Worm (Caenorhabditis elegans) whole organism, L4 larva: Measurements from ENCODE around the gene T24E12.10.

Experiments used
- D1046.2 ChIP-seq: fragments of 200-800 bp; sonication (Bioruptor generic); IDR thresholded peaks from 2 replicates; pipeline ENCODE4 v1.3.6; 2022; ENCODE audit warnings: missing genetic modification characterization, missing compliant biosample characterization
- F10B5.3 ChIP-seq: sonication (generic microtip); optimal IDR thresholded peaks from 2 replicates; lab custom pipeline; 2016; ENCODE audit warnings: mild to moderate bottlenecking, missing genetic modification characterization, missing compliant biosample characterization
- F37D6.2 ChIP-seq: sonication (generic microtip); optimal IDR thresholded peaks from 2 replicates; lab custom pipeline; 2016; ENCODE audit warnings: mild to moderate bottlenecking, missing genetic modification characterization, missing compliant biosample characterization
- R02D3.7 ChIP-seq: fragments of 150-350 bp; sonication (generic microtip); optimal IDR thresholded peaks from 3 replicates; lab custom pipeline; 2014; ENCODE audit warnings: missing biosample characterization, missing genetic modification characterization
- T26A8.4 ChIP-seq: fragments of 200-800 bp; sonication (Bioruptor generic); IDR thresholded peaks from 2 replicates; pipeline ENCODE4 v1.3.6; 2022; ENCODE audit warnings: missing genetic modification characterization, missing compliant biosample characterization
- Y48G9A.11 ChIP-seq: fragments of 200-800 bp; sonication (Bioruptor generic); IDR thresholded peaks from 2 replicates; pipeline ENCODE4 v1.3.6; 2022; ENCODE audit warnings: missing genetic modification reagents, missing genetic modification characterization, missing compliant biosample characterization
- Y5F2A.4 ChIP-seq: fragments of 200-800 bp; sonication (Bioruptor generic); optimal IDR thresholded peaks from 2 replicates; lab custom pipeline; 2018; ENCODE audit warnings: mild to moderate bottlenecking, missing genetic modification characterization, missing compliant biosample characterization
- ZK337.2 ChIP-seq: fragments of 200-800 bp; sonication (Bioruptor generic); IDR thresholded peaks from 2 replicates; pipeline ENCODE4 v1.3.6; 2022; ENCODE audit warnings: missing genetic modification reagents, missing genetic modification characterization, missing compliant biosample characterization
- aha-1 ChIP-seq: fragments of 150-350 bp; peaks from one replicate; lab custom pipeline; 2014; ENCODE audit warnings: missing biosample characterization, missing genetic modification characterization
- aly-2 ChIP-seq: sonication (generic microtip); optimal IDR thresholded peaks from 2 replicates; lab custom pipeline; 2018; ENCODE audit warnings: missing biosample characterization, missing genetic modification characterization
- arid-1 ChIP-seq: fragments of 200-800 bp; sonication (Bioruptor generic); conservative IDR thresholded peaks from 2 replicates; pipeline ENCODE4 v1.3.6; 2022; ENCODE audit warnings: missing genetic modification reagents, missing genetic modification characterization, missing compliant biosample characterization
- ceh-32 ChIP-seq: sonication (generic microtip); optimal IDR thresholded peaks from 2 replicates; lab custom pipeline; 2016; ENCODE audit warnings: mild to moderate bottlenecking, missing genetic modification characterization, missing compliant biosample characterization; ENCODE audit not compliant: poor library complexity
- ceh-44 ChIP-seq: fragments of 200-800 bp; sonication (Bioruptor generic); IDR thresholded peaks from 2 replicates; pipeline ENCODE4 v1.3.6; 2022; ENCODE audit warnings: missing genetic modification reagents, missing genetic modification characterization, missing compliant biosample characterization
- ceh-62 ChIP-seq: sonication (generic microtip); optimal IDR thresholded peaks from 2 replicates; lab custom pipeline; 2017; ENCODE audit warnings: missing biosample characterization, missing genetic modification characterization
- cey-2 ChIP-seq: sonication (generic microtip); optimal IDR thresholded peaks from 3 replicates; lab custom pipeline; 2017; ENCODE audit warnings: missing genetic modification characterization, mild to moderate bottlenecking, missing compliant biosample characterization, antibody characterized with exemption, borderline replicate concordance; ENCODE audit not compliant: insufficient read depth
- daf-19 ChIP-seq: fragments of 200-800 bp; sonication (Bioruptor generic); conservative IDR thresholded peaks from 2 replicates; pipeline ENCODE4 v1.3.6; 2022; ENCODE audit warnings: missing genetic modification characterization, missing compliant biosample characterization
- dmd-6 ChIP-seq: fragments of 200-800 bp; sonication (Bioruptor generic); IDR thresholded peaks from 2 replicates; pipeline ENCODE4 v1.3.6; 2022; ENCODE audit warnings: missing genetic modification reagents, missing genetic modification characterization, missing compliant biosample characterization
- dmd-8 ChIP-seq: fragments of 200-800 bp; sonication (Bioruptor generic); IDR thresholded peaks from 2 replicates; pipeline ENCODE4 v1.3.6; 2022; ENCODE audit warnings: missing genetic modification characterization, missing compliant biosample characterization
- dpl-1 ChIP-seq: fragments of 150-350 bp; optimal IDR thresholded peaks from 2 replicates; lab custom pipeline; 2014; ENCODE audit warnings: missing biosample characterization, missing genetic modification reagents, missing genetic modification characterization
- egl-27 ChIP-seq: sonication (generic microtip); optimal IDR thresholded peaks from 3 replicates; lab custom pipeline; 2017; ENCODE audit warnings: missing biosample characterization, missing genetic modification reagents, missing genetic modification characterization
- egl-43 ChIP-seq: fragments of 200-800 bp; sonication (Bioruptor generic); IDR thresholded peaks from 2 replicates; pipeline ENCODE4 v1.3.6; 2022; ENCODE audit warnings: missing genetic modification reagents, missing genetic modification characterization, missing compliant biosample characterization
- gei-8 ChIP-seq: fragments of 200-800 bp; sonication (Bioruptor generic); optimal IDR thresholded peaks from 2 replicates; lab custom pipeline; 2018; ENCODE audit warnings: mild to moderate bottlenecking, missing genetic modification characterization, missing compliant biosample characterization
- hif-1 ChIP-seq, 2 experiments: sonication (generic microtip); optimal IDR thresholded peaks; 2 replicates each; lab custom pipeline; 2016 to 2017; ENCODE audit warnings: missing compliant biosample characterization in 2 of 2, missing genetic modification characterization in 2 of 2, missing genetic modification reagents in 2 of 2, missing genotype in 2 of 2, mild to moderate bottlenecking in 1 of 2
- hlh-11 ChIP-seq: fragments of 200-800 bp; sonication (Bioruptor generic); optimal IDR thresholded peaks from 2 replicates; lab custom pipeline; 2018; ENCODE audit warnings: mild to moderate bottlenecking, missing genetic modification characterization, missing compliant biosample characterization
- lin-13 ChIP-seq: fragments of 150-350 bp; optimal IDR thresholded peaks from 2 replicates; lab custom pipeline; 2014; ENCODE audit warnings: missing biosample characterization, missing genetic modification reagents, missing genetic modification characterization
- lin-15B ChIP-seq: fragments of 150-350 bp; sonication (generic microtip); optimal IDR thresholded peaks from 3 replicates; lab custom pipeline; 2014; ENCODE audit warnings: missing biosample characterization, missing genetic modification characterization
- lin-39 ChIP-seq: fragments of 150-350 bp; optimal IDR thresholded peaks from 2 replicates; lab custom pipeline; 2014; ENCODE audit warnings: missing biosample characterization, missing genetic modification reagents, missing genetic modification characterization
- lir-3 ChIP-seq: sonication (generic microtip); optimal IDR thresholded peaks from 2 replicates; lab custom pipeline; 2016; ENCODE audit warnings: mild to moderate bottlenecking, missing genetic modification characterization, missing compliant biosample characterization
- lsy-2 ChIP-seq, 2 experiments: fragments of 150-350 bp in 1 of 2; sonication (generic microtip) in 1 of 2; optimal IDR thresholded peaks; 2 replicates each; lab custom pipeline; 2014 to 2017; ENCODE audit warnings: missing biosample characterization in 2 of 2, missing genetic modification characterization in 2 of 2
- madf-5 ChIP-seq, 2 experiments: fragments of 200-800 bp; sonication (Bioruptor generic); IDR thresholded peaks; 2 replicates each; pipeline ENCODE4 v1.3.6; 2022; ENCODE audit warnings: missing compliant biosample characterization in 2 of 2, missing genetic modification characterization in 2 of 2
- madf-9 ChIP-seq: fragments of 200-800 bp; sonication (Bioruptor generic); conservative IDR thresholded peaks from 2 replicates; pipeline ENCODE4 v1.3.6; 2022; ENCODE audit warnings: missing genetic modification reagents, missing genetic modification characterization, missing compliant biosample characterization
- mdl-1 ChIP-seq, 2 experiments: fragments of 150-350 bp in 1 of 2; sonication (generic microtip) in 1 of 2; optimal IDR thresholded peaks; 2 replicates each; lab custom pipeline; 2014 to 2017; ENCODE audit warnings: missing biosample characterization in 2 of 2, missing genetic modification characterization in 2 of 2
- mdt-29 ChIP-seq: fragments of 200-800 bp; sonication (Bioruptor generic); IDR thresholded peaks from 2 replicates; pipeline ENCODE4 v1.3.6; 2022; ENCODE audit warnings: missing genetic modification reagents, missing genetic modification characterization, missing compliant biosample characterization
- mep-1 ChIP-seq: fragments of 150-350 bp; sonication (generic microtip); optimal IDR thresholded peaks from 3 replicates; lab custom pipeline; 2014; ENCODE audit warnings: missing biosample characterization, missing genetic modification characterization
- mxl-3 ChIP-seq: fragments of 200-800 bp; sonication (Bioruptor generic); optimal IDR thresholded peaks from 2 replicates; lab custom pipeline; 2018; ENCODE audit warnings: mild to moderate bottlenecking, missing genetic modification characterization, missing compliant biosample characterization
- nhr-111 ChIP-seq: fragments of 200-800 bp; sonication (Bioruptor generic); optimal IDR thresholded peaks from 2 replicates; lab custom pipeline; 2018; ENCODE audit warnings: mild to moderate bottlenecking, missing genetic modification characterization, missing compliant biosample characterization
- nhr-25 ChIP-seq: sonication (generic microtip); optimal IDR thresholded peaks from 2 replicates; lab custom pipeline; 2017; ENCODE audit warnings: missing genetic modification characterization, mild to moderate bottlenecking, missing compliant biosample characterization, antibody characterized with exemption, moderate library complexity, borderline replicate concordance; ENCODE audit not compliant: insufficient read depth
- nhr-42 ChIP-seq: fragments of 200-800 bp; sonication (Bioruptor generic); IDR thresholded peaks from 2 replicates; pipeline ENCODE4 v1.3.6; 2022; ENCODE audit warnings: missing genetic modification characterization, missing compliant biosample characterization
- nhr-76 ChIP-seq: fragments of 150-350 bp; optimal IDR thresholded peaks from 2 replicates; lab custom pipeline; 2014; ENCODE audit warnings: missing biosample characterization, missing genetic modification characterization
- nhr-77 ChIP-seq: fragments of 150-350 bp; optimal IDR thresholded peaks from 2 replicates; lab custom pipeline; 2014; ENCODE audit warnings: missing biosample characterization, missing genetic modification characterization
- sdz-12 ChIP-seq: fragments of 200-800 bp; sonication (Bioruptor generic); optimal IDR thresholded peaks from 2 replicates; lab custom pipeline; 2018; ENCODE audit warnings: mild to moderate bottlenecking, missing genetic modification characterization, missing compliant biosample characterization
- snpc-1.2 ChIP-seq: fragments of 200-800 bp; sonication (Bioruptor generic); IDR thresholded peaks from 2 replicates; pipeline ENCODE4 v1.3.6; 2022; ENCODE audit warnings: missing genetic modification reagents, missing genetic modification characterization, missing compliant biosample characterization
- snpc-4 ChIP-seq: fragments of 150-350 bp; optimal IDR thresholded peaks from 2 replicates; lab custom pipeline; 2014; ENCODE audit warnings: missing biosample characterization, missing genetic modification characterization
- spr-3 ChIP-seq: fragments of 200-800 bp; sonication (Bioruptor generic); optimal IDR thresholded peaks from 2 replicates; lab custom pipeline; 2018; ENCODE audit warnings: mild to moderate bottlenecking, missing genetic modification characterization, missing compliant biosample characterization
- tag-97 ChIP-seq: fragments of 200-800 bp; sonication (Bioruptor generic); IDR thresholded peaks from 2 replicates; pipeline ENCODE4 v1.3.6; 2022; ENCODE audit warnings: missing genetic modification characterization, missing compliant biosample characterization
- tra-1 ChIP-seq: fragments of 200-800 bp; sonication (Bioruptor generic); IDR thresholded peaks from 2 replicates; pipeline ENCODE4 v1.3.6; 2022; ENCODE audit warnings: missing genetic modification reagents, missing genetic modification characterization, missing compliant biosample characterization
- unc-62 ChIP-seq, 3 experiments: fragments of 150-350 bp in 1 of 3; sonication (generic microtip); optimal IDR thresholded peaks in 2 of 3; peaks in 1 of 3; 1 replicate in 1 of 3; 2 replicates in 2 of 3; lab custom pipeline; 2014 to 2017; ENCODE audit warnings: missing biosample characterization in 3 of 3, missing genetic modification characterization in 3 of 3, missing genetic modification reagents in 3 of 3, missing genotype in 1 of 3
- zfp-2 ChIP-seq: sonication (generic microtip); optimal IDR thresholded peaks from 2 replicates; lab custom pipeline; 2016; ENCODE audit warnings: mild to moderate bottlenecking, missing genetic modification characterization, missing compliant biosample characterization
- zfp-3 ChIP-seq: fragments of 200-800 bp; sonication (Bioruptor generic); conservative IDR thresholded peaks from 2 replicates; pipeline ENCODE4 v1.3.6; 2022; ENCODE audit warnings: missing genetic modification reagents, missing genetic modification characterization, missing compliant biosample characterization
- zip-11 ChIP-seq: fragments of 200-800 bp; sonication (Bioruptor generic); IDR thresholded peaks from 2 replicates; pipeline ENCODE4 v1.3.6; 2022; ENCODE audit warnings: missing genetic modification characterization, missing compliant biosample characterization
- ztf-7 ChIP-seq: fragments of 150-350 bp; optimal IDR thresholded peaks from 2 replicates; lab custom pipeline; 2014; ENCODE audit warnings: missing biosample characterization, missing genetic modification characterization

T24E12.10 gene

DNA sequence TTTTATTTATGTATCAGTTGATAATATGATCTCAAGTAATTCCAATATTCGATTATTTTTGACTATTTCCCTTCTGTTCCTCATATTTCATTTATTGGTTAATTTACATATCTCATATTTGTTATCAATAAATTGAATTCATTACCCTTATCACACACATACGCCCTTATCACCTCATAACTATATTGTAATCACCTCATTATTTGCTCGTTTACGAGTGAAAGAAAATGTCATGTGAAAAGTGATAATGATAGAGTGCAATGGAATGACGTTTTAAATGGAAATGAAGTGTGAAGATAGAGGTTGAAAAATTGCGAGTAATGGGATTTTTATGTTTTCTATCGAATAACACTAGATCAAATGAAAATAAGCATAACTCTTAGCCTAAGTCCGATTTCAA lies 13.5 kb upstream of the T24E12.10 start (continued):
- no peak for TF ChIP-seq nhr-76 (tag; lab: Kevin White, UChicago)
- TF ChIP-seq ztf-7 (tag; lab: Kevin White, UChicago): no peak
- no peak for TF ChIP-seq lin-13
- no peak for TF ChIP-seq zfp-2 (tag; lab: Kevin White, UChicago)
- no peak for TF ChIP-seq ceh-44 (GFP tag; lab: Robert Waterston, UW)
- TF ChIP-seq Y5F2A.4 (GFP tag; lab: Kevin White, UChicago): no peak
- peak; percentile 21 for TF ChIP-seq cey-2 (tag; lab: Kevin White, UChicago)
- no peak for TF ChIP-seq snpc-4 (tag; lab: Kevin White, UChicago)
- TF ChIP-seq hlh-11 (tag; lab: Kevin White, UChicago): peak; percentile 79
- no peak for TF ChIP-seq madf-9
- no peak for TF ChIP-seq snpc-1.2 (GFP tag; lab: Robert Waterston, UW)
- TF ChIP-seq daf-19 (GFP tag; lab: Robert Waterston, UW): no peak
- TF ChIP-seq ceh-32 (tag; lab: Kevin White, UChicago): no peak
- no peak for TF ChIP-seq nhr-111 (GFP tag; lab: Kevin White, UChicago)
- no peak for TF ChIP-seq mep-1 (tag; lab: Kevin White, UChicago)
- TF ChIP-seq ceh-62 (tag; lab: Kevin White, UChicago): no peak
- 0 out of 2 replicates have a peak, but pooled peaks have one; percentile 18 for TF ChIP-seq nhr-42 (GFP tag; lab: Robert Waterston, UW)
- no peak for TF ChIP-seq egl-27 (tag; lab: Kevin White, UChicago)
- TF ChIP-seq madf-5 (GFP tag; IDR thresholded peaks at IDR 0.05; lab: Robert Waterston, UW): no peak
- no peak for TF ChIP-seq T26A8.4
- no peak for TF ChIP-seq dmd-8
- TF ChIP-seq egl-43: no peak
- TF ChIP-seq aly-2 (tag; lab: Kevin White, UChicago): no peak
- peak; percentile 98 for TF ChIP-seq dmd-6 (GFP tag; lab: Robert Waterston, UW)
- TF ChIP-seq mdl-1 (tag; optimal IDR thresholded peaks at IDR 0.05; lab: Kevin White, UChicago): peak in 1 of 2 experiments; percentile 53
- no peak for TF ChIP-seq zfp-3
- TF ChIP-seq unc-62 (GFP tag; optimal IDR thresholded peaks at IDR 0.05 in 1 of 2; lab: Kevin White, UChicago): peak; percentile 70 to 98
- TF ChIP-seq unc-62 (tag; optimal IDR thresholded peaks at IDR 0.05; lab: Kevin White, UChicago): no peak
- no peak for TF ChIP-seq sdz-12
- TF ChIP-seq tra-1 (GFP tag; lab: Robert Waterston, UW): peak; percentile 96
- no peak for TF ChIP-seq tag-97 (GFP tag; lab: Robert Waterston, UW)
- TF ChIP-seq lin-15B: no peak
- TF ChIP-seq gei-8: no peak
- TF ChIP-seq F37D6.2 (tag; lab: Kevin White, UChicago): no peak
- TF ChIP-seq zip-11 (GFP tag; lab: Robert Waterston, UW): no peak
- TF ChIP-seq R02D3.7: no peak
- TF ChIP-seq arid-1: no peak
- TF ChIP-seq lsy-2 (tag; optimal IDR thresholded peaks at IDR 0.05; lab: Kevin White, UChicago): no peak
- TF ChIP-seq mxl-3 (GFP tag; lab: Kevin White, UChicago): peak; percentile 50
- no peak for TF ChIP-seq D1046.2 (GFP tag; lab: Robert Waterston, UW)
- no peak for TF ChIP-seq spr-3
- no peak for TF ChIP-seq mdt-29 (GFP tag; lab: Robert Waterston, UW)
- no peak for TF ChIP-seq aha-1 (tag; lab: Kevin White, UChicago)
- TF ChIP-seq lin-39 (tag; lab: Kevin White, UChicago): no peak
- no peak for TF ChIP-seq Y48G9A.11 (GFP tag; lab: Robert Waterston, UW)
- TF ChIP-seq F10B5.3: no peak
- TF ChIP-seq nhr-77 (tag; lab: Kevin White, UChicago): peak; percentile 97
- TF ChIP-seq ZK337.2 (GFP tag; lab: Robert Waterston, UW): no peak
- TF ChIP-seq hif-1 (tag; optimal IDR thresholded peaks at IDR 0.05; lab: Kevin White, UChicago): no peak
- TF ChIP-seq lir-3 (tag; lab: Kevin White, UChicago): no peak
- no peak for TF ChIP-seq dpl-1 (GFP tag; lab: Kevin White, UChicago)
- TF ChIP-seq nhr-25: no peak
